Fruit fly (Drosophila melanogaster) whole organism, embryonic: Measurements from ENCODE around the gene bb8.

Source experiments
- Abd-B ChIP-seq: fragments of 200-800 bp; sonication (Bioruptor generic); optimal IDR thresholded peaks from 2 replicates; lab custom pipeline; 2018; ENCODE audit warnings: missing biosample characterization, mild to moderate bottlenecking, missing genetic modification characterization, moderate library complexity
- Bteb2 ChIP-seq: fragments of 200-800 bp; sonication (Bioruptor generic); optimal IDR thresholded peaks from 2 replicates; lab custom pipeline; 2016; ENCODE audit warnings: missing biosample characterization, missing genetic modification characterization
- CG10321 ChIP-seq: fragments of 200-800 bp; sonication (Bioruptor generic); IDR thresholded peaks from 2 replicates; pipeline ENCODE4 v1.3.6; 2022; ENCODE audit warnings: missing biosample characterization, missing genetic modification characterization
- CG10543 ChIP-seq: fragments of 200-800 bp; sonication (Bioruptor generic); optimal IDR thresholded peaks from 3 replicates; lab custom pipeline; 2017; ENCODE audit warnings: missing biosample characterization, mild to moderate bottlenecking, missing genetic modification characterization, moderate library complexity
- CG10565 ChIP-seq: fragments of 200-800 bp; sonication (Bioruptor generic); optimal IDR thresholded peaks from 3 replicates; lab custom pipeline; 2016; ENCODE audit warnings: missing biosample characterization, mild to moderate bottlenecking, missing genetic modification characterization
- CG13775 ChIP-seq: fragments of 200-800 bp; sonication (Bioruptor generic); optimal IDR thresholded peaks from 3 replicates; lab custom pipeline; 2017; ENCODE audit warnings: missing biosample characterization, mild to moderate bottlenecking, missing genetic modification characterization
- CG14441 ChIP-seq: fragments of 200-800 bp; sonication (Bioruptor generic); IDR thresholded peaks from 2 replicates; pipeline ENCODE4 v1.3.6; 2022; ENCODE audit warnings: missing biosample characterization, missing genetic modification characterization
- CG17568 ChIP-seq: fragments of 200-800 bp; sonication (Bioruptor generic); optimal IDR thresholded peaks from 2 replicates; lab custom pipeline; 2018; ENCODE audit warnings: missing biosample characterization, mild to moderate bottlenecking, missing genetic modification characterization, moderate library complexity
- CG18011 ChIP-seq: fragments of 200-800 bp; sonication (Bioruptor generic); optimal IDR thresholded peaks from 2 replicates; lab custom pipeline; 2017; ENCODE audit warnings: missing biosample characterization, missing genetic modification characterization, mild to moderate bottlenecking, moderate library complexity, missing genotype
- CG2678 ChIP-seq: fragments of 200-800 bp; sonication (Bioruptor generic); optimal IDR thresholded peaks from 3 replicates; lab custom pipeline; 2019; ENCODE audit warnings: missing biosample characterization, mild to moderate bottlenecking, missing genetic modification characterization, moderate library complexity
- CG30020 ChIP-seq: fragments of 200-800 bp; optimal IDR thresholded peaks from 2 replicates; lab custom pipeline; 2019; ENCODE audit warnings: missing biosample characterization, mild to moderate bottlenecking, missing genetic modification characterization, moderate library complexity
- CG31365 ChIP-seq: fragments of 200-800 bp; sonication (Bioruptor generic); optimal IDR thresholded peaks from 2 replicates; lab custom pipeline; 2018; ENCODE audit warnings: missing biosample characterization, mild to moderate bottlenecking, missing genetic modification characterization
- CG34224 ChIP-seq: fragments of 200-800 bp; sonication (Bioruptor generic); IDR thresholded peaks from 3 replicates; pipeline ENCODE4 v1.3.6; 2022; ENCODE audit warnings: missing biosample characterization, missing genetic modification characterization; ENCODE audit not compliant: partially characterized antibody
- CG34422 ChIP-seq: fragments of 200-800 bp; sonication (Bioruptor generic); IDR thresholded peaks from 3 replicates; pipeline ENCODE4 v1.3.6; 2022; ENCODE audit warnings: missing biosample characterization, missing genetic modification characterization
- CG43689 ChIP-seq: fragments of 200-800 bp; sonication (Bioruptor generic); IDR thresholded peaks from 2 replicates; pipeline ENCODE4 v1.3.6; 2022; ENCODE audit warnings: missing biosample characterization, missing genetic modification characterization
- CG6254 ChIP-seq: fragments of 200-800 bp; sonication (Bioruptor generic); optimal IDR thresholded peaks from 3 replicates; lab custom pipeline; 2017; ENCODE audit warnings: mild to moderate bottlenecking, missing biosample characterization, missing genetic modification reagents, missing genetic modification characterization
- CG6654 ChIP-seq: fragments of 200-800 bp; sonication (Bioruptor generic); optimal IDR thresholded peaks from 2 replicates; lab custom pipeline; 2017; ENCODE audit warnings: missing biosample characterization, mild to moderate bottlenecking, missing genetic modification characterization
- CG8281 ChIP-seq: fragments of 200-800 bp; sonication (Bioruptor generic); optimal IDR thresholded peaks from 2 replicates; lab custom pipeline; 2018; ENCODE audit warnings: missing biosample characterization, mild to moderate bottlenecking, missing genetic modification characterization, moderate library complexity
- CG8388 ChIP-seq: fragments of 200-800 bp; sonication (Bioruptor generic); optimal IDR thresholded peaks from 2 replicates; lab custom pipeline; 2019; ENCODE audit warnings: missing biosample characterization, mild to moderate bottlenecking, missing genetic modification characterization, moderate library complexity
- CG9727 ChIP-seq: fragments of 200-800 bp; sonication (Bioruptor generic); optimal IDR thresholded peaks from 3 replicates; lab custom pipeline; 2017; ENCODE audit warnings: missing biosample characterization, mild to moderate bottlenecking, missing genetic modification characterization
- Camta ChIP-seq: fragments of 200-800 bp; sonication (Bioruptor generic); optimal IDR thresholded peaks from 2 replicates; lab custom pipeline; 2016; ENCODE audit warnings: missing biosample characterization, missing genetic modification characterization
- CkIIα-i1 ChIP-seq: fragments of 200-800 bp; sonication (Bioruptor generic); IDR thresholded peaks from 2 replicates; pipeline ENCODE4 v1.3.6; 2022; ENCODE audit warnings: missing biosample characterization, missing genetic modification characterization
- Drgx ChIP-seq: fragments of 200-800 bp; sonication (Bioruptor generic); IDR thresholded peaks from 2 replicates; pipeline ENCODE4 v1.3.6; 2022; ENCODE audit warnings: missing biosample characterization, missing genetic modification characterization
- Ets97D ChIP-seq: fragments of 200-800 bp; sonication (Bioruptor generic); optimal IDR thresholded peaks from 3 replicates; lab custom pipeline; 2016; ENCODE audit warnings: missing biosample characterization, missing genetic modification characterization
- GATAe ChIP-seq: fragments of 200-800 bp; sonication (Bioruptor generic); conservative IDR thresholded peaks from 2 replicates; pipeline ENCODE4 v1.3.6; 2022; ENCODE audit warnings: missing biosample characterization, missing genetic modification characterization
- H2.0 ChIP-seq: fragments of 200-800 bp; sonication (Bioruptor generic); IDR thresholded peaks from 2 replicates; pipeline ENCODE4 v1.3.6; 2022; ENCODE audit warnings: missing biosample characterization, missing genetic modification characterization
- HHEX ChIP-seq: fragments of 200-800 bp; sonication (Bioruptor generic); optimal IDR thresholded peaks from 3 replicates; lab custom pipeline; 2017; ENCODE audit warnings: missing biosample characterization, mild to moderate bottlenecking, missing genetic modification characterization, missing genetic modification reagents
- PHDP ChIP-seq: fragments of 200-800 bp; sonication (Bioruptor generic); optimal IDR thresholded peaks from 3 replicates; lab custom pipeline; 2018; ENCODE audit warnings: missing biosample characterization, mild to moderate bottlenecking, missing genetic modification characterization, moderate library complexity
- Pdp1 ChIP-seq, 2 experiments: fragments of 200-800 bp; sonication (Bioruptor generic); optimal IDR thresholded peaks; 3 replicates each; lab custom pipeline; 2016; ENCODE audit warnings: missing biosample characterization in 2 of 2, missing genetic modification characterization in 2 of 2, mild to moderate bottlenecking in 1 of 2, moderate library complexity in 1 of 2
- Ravus ChIP-seq: fragments of 200-800 bp; sonication (Bioruptor generic); IDR thresholded peaks from 2 replicates; pipeline ENCODE4 v1.3.6; 2022; ENCODE audit warnings: missing biosample characterization, missing genetic modification characterization
- Rx ChIP-seq: fragments of 200-800 bp; sonication (Bioruptor generic); IDR thresholded peaks from 2 replicates; pipeline ENCODE4 v1.3.6; 2022; ENCODE audit warnings: missing biosample characterization, missing genetic modification characterization
- Six4 ChIP-seq: fragments of 200-800 bp; sonication (Bioruptor generic); optimal IDR thresholded peaks from 2 replicates; lab custom pipeline; 2016; ENCODE audit warnings: missing biosample characterization, missing genetic modification characterization
- Sry-β ChIP-seq: fragments of 200-800 bp; sonication (Bioruptor generic); optimal IDR thresholded peaks from 2 replicates; lab custom pipeline; 2018; ENCODE audit warnings: missing biosample characterization, mild to moderate bottlenecking, missing genetic modification characterization, moderate library complexity
- Ssrp ChIP-seq: fragments of 200-800 bp; sonication (Bioruptor generic); optimal IDR thresholded peaks from 2 replicates; lab custom pipeline; 2018; ENCODE audit warnings: missing biosample characterization, mild to moderate bottlenecking, missing genetic modification characterization, moderate library complexity
- bigmax ChIP-seq: fragments of 200-800 bp; sonication (Bioruptor generic); optimal IDR thresholded peaks from 2 replicates; lab custom pipeline; 2018; ENCODE audit warnings: missing biosample characterization, mild to moderate bottlenecking, missing genetic modification characterization
- caup ChIP-seq: fragments of 200-800 bp; sonication (Bioruptor generic); optimal IDR thresholded peaks from 3 replicates; lab custom pipeline; 2017; ENCODE audit warnings: missing biosample characterization, mild to moderate bottlenecking, missing genetic modification characterization, moderate library complexity; ENCODE audit not compliant: severe bottlenecking
- exex ChIP-seq: fragments of 200-800 bp; sonication (Bioruptor generic); optimal IDR thresholded peaks from 4 replicates; lab custom pipeline; 2018; ENCODE audit warnings: missing biosample characterization, mild to moderate bottlenecking, missing genetic modification characterization, moderate library complexity
- grn ChIP-seq: fragments of 200-800 bp; sonication (Bioruptor generic); optimal IDR thresholded peaks from 3 replicates; lab custom pipeline; 2017; ENCODE audit warnings: missing biosample characterization, missing genetic modification characterization
- gt ChIP-seq: fragments of 200-800 bp; sonication (Bioruptor generic); IDR thresholded peaks from 2 replicates; pipeline ENCODE4 v1.3.6; 2022; ENCODE audit warnings: missing biosample characterization, missing genetic modification characterization
- inv ChIP-seq: fragments of 200-800 bp; sonication (Bioruptor generic); IDR thresholded peaks from 2 replicates; pipeline ENCODE4 v1.3.6; 2022; ENCODE audit warnings: missing biosample characterization, missing genetic modification characterization; ENCODE audit not compliant: partially characterized antibody
- jigr1 ChIP-seq: fragments of 200-800 bp; sonication (Bioruptor generic); IDR thresholded peaks from 3 replicates; pipeline ENCODE4 v1.3.6; 2022; ENCODE audit warnings: missing biosample characterization, missing genetic modification characterization
- jumu ChIP-seq: fragments of 200-800 bp; sonication (Bioruptor generic); optimal IDR thresholded peaks from 3 replicates; lab custom pipeline; 2016; ENCODE audit warnings: missing biosample characterization, missing genetic modification characterization
- kay ChIP-seq: fragments of 200-800 bp; sonication (Bioruptor generic); optimal IDR thresholded peaks from 2 replicates; lab custom pipeline; 2016; ENCODE audit warnings: missing biosample characterization, missing genetic modification characterization
- pum ChIP-seq: fragments of 200-800 bp; sonication (Bioruptor generic); optimal IDR thresholded peaks from 2 replicates; lab custom pipeline; 2016; ENCODE audit warnings: missing biosample characterization, missing genetic modification characterization
- ranshi ChIP-seq: fragments of 200-800 bp; sonication (Bioruptor generic); IDR thresholded peaks from 2 replicates; pipeline ENCODE4 v1.3.6; 2022; ENCODE audit warnings: missing biosample characterization, missing genetic modification characterization
- sc ChIP-seq, 3 experiments: fragments of >200 bp in 2 of 3; fragments of 200-800 bp in 1 of 3; sonication (Bioruptor generic) in 1 of 3; optimal IDR thresholded peaks; 2 replicates in 2 of 3; 3 replicates in 1 of 3; lab custom pipeline; 2017; ENCODE audit warnings: mild to moderate bottlenecking in 1 of 3, missing biosample characterization in 1 of 3, missing genetic modification characterization in 1 of 3, missing genetic modification reagents in 1 of 3
- usp ChIP-seq: fragments of >200 bp; optimal IDR thresholded peaks from 2 replicates; lab custom pipeline; 2017; ENCODE audit warnings: missing biosample characterization, missing genetic modification characterization
- vnd ChIP-seq: fragments of 200-800 bp; sonication (Bioruptor generic); IDR thresholded peaks from 3 replicates; pipeline ENCODE4 v1.3.6; 2022; ENCODE audit warnings: missing biosample characterization, missing genetic modification characterization; ENCODE audit not compliant: partially characterized antibody

The bb8 gene

dm6 chr3R:23293066-23293777 is 3.2 kb upstream of the bb8 start (continued):
- peak; percentile 93 for TF ChIP-seq grn
- TF ChIP-seq Six4 (GFP tag; lab: Kevin White, UChicago), result peak; percentile 55
- no peak for TF ChIP-seq jigr1 (GFP tag; lab: Robert Waterston, UW)
- no peak for TF ChIP-seq Ets97D (GFP tag; lab: Kevin White, UChicago)
- TF ChIP-seq CG8388 (GFP tag; lab: Kevin White, UChicago), result peak; percentile 72
- TF ChIP-seq vnd (GFP tag; lab: Robert Waterston, UW), result no peak
- TF ChIP-seq gt, result no peak
- peak; percentile 58 for TF ChIP-seq Ssrp (tag; lab: Kevin White, UChicago)
- TF ChIP-seq Pdp1 (GFP tag; optimal IDR thresholded peaks at IDR 0.05; lab: Kevin White, UChicago), result peak; percentile 21 to 29
- no peak for TF ChIP-seq kay
- TF ChIP-seq CG9727, result peak; percentile 61
- TF ChIP-seq Camta, result no peak
- TF ChIP-seq CG31365 (tag; lab: Kevin White, UChicago), result no peak
- TF ChIP-seq Sry-β (GFP tag; lab: Kevin White, UChicago), result no peak
- peak; percentile 56 for TF ChIP-seq CG13775 (GFP tag; lab: Kevin White, UChicago)
- TF ChIP-seq CG6254 (GFP tag; lab: Kevin White, UChicago), result peak; percentile 53
- peak; percentile 55 for TF ChIP-seq CG14441 (GFP tag; lab: Robert Waterston, UW)
- TF ChIP-seq CG17568 (GFP tag; lab: Kevin White, UChicago), result no peak
- peak; percentile 89 for TF ChIP-seq CG10321
- TF ChIP-seq CG34224 (GFP tag; lab: Robert Waterston, UW), result peak; percentile 26; the same call in 1 of the 3 replicates
- TF ChIP-seq ranshi, result peak; percentile 74
- TF ChIP-seq CG43689, result no peak
- TF ChIP-seq bigmax, result no peak
- TF ChIP-seq CG6654 (GFP tag; lab: Kevin White, UChicago), result no peak
- TF ChIP-seq jumu, result no peak
- TF ChIP-seq CG10543, result peak; percentile 48
- no peak for TF ChIP-seq pum (GFP tag; lab: Kevin White, UChicago)
- no peak for TF ChIP-seq CkIIα-i1 (GFP tag; lab: Robert Waterston, UW)
- TF ChIP-seq PHDP (tag; lab: Kevin White, UChicago), result peak; percentile 42
- TF ChIP-seq CG10565 (GFP tag; lab: Kevin White, UChicago), result no peak
- TF ChIP-seq H2.0 (GFP tag; lab: Robert Waterston, UW), result peak; percentile 28; the same call in 1 of the 2 replicates
- no peak for TF ChIP-seq caup
- no peak for TF ChIP-seq Ravus (GFP tag; lab: Robert Waterston, UW)
- TF ChIP-seq Abd-B (GFP tag; lab: Kevin White, UChicago), result no peak
- TF ChIP-seq Drgx (GFP tag; lab: Robert Waterston, UW), result peak; percentile 83
- peak; percentile 23 for TF ChIP-seq HHEX
- no peak for TF ChIP-seq Bteb2 (GFP tag; lab: Kevin White, UChicago)
- no peak for TF ChIP-seq GATAe (GFP tag; lab: Robert Waterston, UW)
- TF ChIP-seq exex (tag; lab: Kevin White, UChicago), result peak; percentile 29
- peak; percentile 53; the same call in 2 of the 3 replicates for TF ChIP-seq CG34422
- no peak for TF ChIP-seq usp (GFP tag; lab: Kevin White, UChicago)
- no peak for TF ChIP-seq CG18011 (GFP tag; lab: Kevin White, UChicago)
- no peak for TF ChIP-seq inv (GFP tag; lab: Robert Waterston, UW)
- no peak for TF ChIP-seq CG8281 (tag; lab: Kevin White, UChicago)
- no peak for TF ChIP-seq CG30020
- TF ChIP-seq sc (optimal IDR thresholded peaks at IDR 0.05; lab: Kevin White, UChicago), result no peak
- TF ChIP-seq sc (GFP tag; optimal IDR thresholded peaks at IDR 0.05; lab: Kevin White, UChicago), result no peak
- no peak for TF ChIP-seq Rx (GFP tag; lab: Robert Waterston, UW)
- no peak for TF ChIP-seq CG2678
